Worm (Caenorhabditis elegans) whole organism, L2 larva: ENCODE results near the gene cmtr-1.

Experiments
- dmd-4 ChIP-seq: sonication (generic microtip); optimal IDR thresholded peaks from 2 replicates; lab custom pipeline; 2017; ENCODE audit warnings: missing biosample characterization, missing genetic modification characterization
- egl-27 ChIP-seq: sonication (generic microtip); optimal IDR thresholded peaks from 3 replicates; lab custom pipeline; 2017; ENCODE audit warnings: missing biosample characterization, missing genetic modification reagents, missing genetic modification characterization
- nhr-11 ChIP-seq: fragments of 150-350 bp; optimal IDR thresholded peaks from 2 replicates; lab custom pipeline; 2014; ENCODE audit warnings: missing biosample characterization, missing genetic modification characterization
- nhr-12 ChIP-seq: fragments of 150-350 bp; optimal IDR thresholded peaks from 2 replicates; lab custom pipeline; 2014; ENCODE audit warnings: missing biosample characterization, missing genetic modification characterization
- unc-39 ChIP-seq: fragments of 150-350 bp; optimal IDR thresholded peaks from 2 replicates; lab custom pipeline; 2014; ENCODE audit warnings: missing biosample characterization, missing genetic modification characterization

- TF ChIP-seq dmd-4 (tag; lab: Kevin White, UChicago) = no peak
- TF ChIP-seq nhr-11 (tag; lab: Kevin White, UChicago) = no peak
- no peak for TF ChIP-seq egl-27 (tag; lab: Kevin White, UChicago)
- TF ChIP-seq unc-39 (tag; lab: Kevin White, UChicago) = no peak
- no peak for TF ChIP-seq nhr-12 (tag; lab: Kevin White, UChicago)
Observed at ce11 chrII:15026389-15026788, 475 bp downstream of the cmtr-1 start.
